In the genomic region with DNA sequence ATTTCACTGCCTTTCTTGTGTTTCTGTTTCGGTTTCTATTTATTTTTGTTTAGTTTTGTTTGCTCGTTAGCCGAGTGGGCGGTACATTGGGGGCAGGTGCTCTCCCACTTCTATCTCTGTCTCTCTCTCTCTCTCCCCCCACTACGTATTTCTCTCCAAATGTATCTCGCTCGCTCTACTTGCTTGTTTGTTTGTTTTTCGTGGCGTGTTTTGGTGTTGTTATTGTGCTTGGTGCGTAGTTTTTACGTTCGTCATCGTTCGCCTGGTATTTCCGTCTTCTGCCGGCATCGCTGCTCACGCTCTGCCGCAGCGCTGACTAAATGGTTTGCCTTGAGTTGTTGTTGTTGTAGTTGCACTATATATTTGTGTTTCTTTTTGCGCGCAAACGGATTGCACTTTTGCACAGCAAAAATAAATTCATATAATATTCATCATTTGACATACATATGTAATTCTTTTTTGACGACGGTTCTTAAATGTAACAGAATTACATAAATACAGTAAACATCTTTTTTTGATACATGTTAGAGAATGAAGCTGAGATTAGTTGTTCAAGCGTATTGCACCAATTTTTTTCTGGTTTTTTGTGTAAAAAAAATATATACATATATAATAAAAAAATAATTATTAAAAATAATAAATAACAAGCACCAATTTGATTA, we compare ENCODE assay signal across 4 fruit fly cellular contexts.
TF ChIP-seq lines count a peak whose summit lies in the region.

No protein-coding gene starts in this region.

- peak; percentile 20 for TF ChIP-seq CTCF in whole organism, embryonic (GFP tag; optimal IDR thresholded peaks at IDR 0.05; lab: Kevin White, UChicago)

TF ChIP-seq in whole organism, adult, 20 proteins besides CTCF, POLR2A, EP300 and RAD21:
- TF ChIP-seq CG1620 (GFP tag; optimal IDR thresholded peaks at IDR 0.05; lab: Kevin White, UChicago) (no peak), tj (GFP tag; optimal IDR thresholded peaks at IDR 0.05; lab: Kevin White, UChicago) (peak; percentile 12), CG5204 (GFP tag; optimal IDR thresholded peaks at IDR 0.05; lab: Kevin White, UChicago) (no peak), toe (GFP tag; optimal IDR thresholded peaks at IDR 0.05; lab: Kevin White, UChicago) (no peak), bab1 (GFP tag; optimal IDR thresholded peaks at IDR 0.05; lab: Kevin White, UChicago) (peak; percentile 24), cic (GFP tag; optimal IDR thresholded peaks at IDR 0.05; lab: Kevin White, UChicago) (peak; percentile 87), pad (GFP tag; optimal IDR thresholded peaks at IDR 0.05; lab: Kevin White, UChicago) (peak; percentile 39), Crg-1 (GFP tag; optimal IDR thresholded peaks at IDR 0.05; lab: Kevin White, UChicago) (no peak), cnc (optimal IDR thresholded peaks at IDR 0.05; lab: Kevin White, UChicago) (peak in 1 of 2 experiments; percentile 47), CG12768 (GFP tag; optimal IDR thresholded peaks at IDR 0.05; lab: Kevin White, UChicago) (peak; percentile 81), Hr96 (GFP tag; optimal IDR thresholded peaks at IDR 0.05; lab: Kevin White, UChicago) (no peak), Clk (GFP tag; optimal IDR thresholded peaks at IDR 0.05; lab: Kevin White, UChicago) (no peak), CG33017 (tag; optimal IDR thresholded peaks at IDR 0.05; lab: Kevin White, UChicago) (peak; percentile 28), CG14711 (tag; optimal IDR thresholded peaks at IDR 0.05; lab: Kevin White, UChicago) (no peak), CG7045 (GFP tag; optimal IDR thresholded peaks at IDR 0.05; lab: Kevin White, UChicago) (peak; percentile 1), Mnt (GFP tag; optimal IDR thresholded peaks at IDR 0.05; lab: Kevin White, UChicago) (peak; percentile 22), ovo (GFP tag; optimal IDR thresholded peaks at IDR 0.05; lab: Kevin White, UChicago) (no peak), CG11617 (GFP tag; optimal IDR thresholded peaks at IDR 0.05; lab: Kevin White, UChicago) (no peak), kay (GFP tag; lab: Kevin White, UChicago; ENCODE audit: borderline replicate concordance) (peak; percentile 94), CG7101 (tag; optimal IDR thresholded peaks at IDR 0.05; lab: Kevin White, UChicago) (peak; percentile 26)

TF ChIP-seq in whole organism, embryonic, 481 proteins besides CTCF, POLR2A, EP300 and RAD21 (continues in another document):
- TF ChIP-seq dan (GFP tag; IDR thresholded peaks at IDR 0.05; lab: Robert Waterston, UW) (no peak), CG6254 (GFP tag; optimal IDR thresholded peaks at IDR 0.05; lab: Kevin White, UChicago) (peak; percentile 13), CG3726 (GFP tag; IDR thresholded peaks at IDR 0.05; lab: Robert Waterston, UW) (no peak), gce (GFP tag; IDR thresholded peaks at IDR 0.05; lab: Robert Waterston, UW) (no peak), lmd (GFP tag; IDR thresholded peaks at IDR 0.05; lab: Robert Waterston, UW) (no peak), lov (optimal IDR thresholded peaks at IDR 0.05; lab: Kevin White, UChicago) (no peak), lov (GFP tag; IDR thresholded peaks at IDR 0.05; lab: Robert Waterston, UW) (no peak), CG14965 (GFP tag; optimal IDR thresholded peaks at IDR 0.05; lab: Kevin White, UChicago; ENCODE audit: borderline replicate concordance) (peak; percentile 7), CG30431 (GFP tag; optimal IDR thresholded peaks at IDR 0.05; lab: Kevin White, UChicago) (no peak), CG13296 (GFP tag; optimal IDR thresholded peaks at IDR 0.05; lab: Kevin White, UChicago) (peak; percentile 3), CG13424 (tag; optimal IDR thresholded peaks at IDR 0.05; lab: Kevin White, UChicago) (no peak), fru (optimal IDR thresholded peaks at IDR 0.05; lab: Kevin White, UChicago) (no peak), CG3163 (GFP tag; optimal IDR thresholded peaks at IDR 0.05; lab: Kevin White, UChicago) (peak; percentile 56), Camta (GFP tag; optimal IDR thresholded peaks at IDR 0.05; lab: Kevin White, UChicago) (no peak), CG31224 (GFP tag; IDR thresholded peaks at IDR 0.05; lab: Robert Waterston, UW) (peak; percentile 35; the same call in 1 of the 2 replicates), CG9797 (GFP tag; optimal IDR thresholded peaks at IDR 0.05; lab: Kevin White, UChicago) (no peak), CG8290 (GFP tag; optimal IDR thresholded peaks at IDR 0.05; lab: Kevin White, UChicago) (no peak), CG8290 (tag; optimal IDR thresholded peaks at IDR 0.05; lab: Kevin White, UChicago) (peak in 1 of 2 experiments; percentile 54), slp2 (GFP tag; optimal IDR thresholded peaks at IDR 0.05; lab: Kevin White, UChicago) (no peak), gcm (GFP tag; optimal IDR thresholded peaks at IDR 0.05; lab: Kevin White, UChicago) (peak; percentile 29), Mad (GFP tag; optimal IDR thresholded peaks at IDR 0.05; lab: Kevin White, UChicago) (no peak), TFAM (GFP tag; optimal IDR thresholded peaks at IDR 0.05; lab: Kevin White, UChicago) (no peak), Ets65A (GFP tag; lab: Kevin White, UChicago) (no peak)

TF ChIP-seq in whole organism, prepupa, 60 proteins besides CTCF, POLR2A, EP300 and RAD21 (continues in another document):
- TF ChIP-seq CG11294 (GFP tag; IDR thresholded peaks at IDR 0.05; lab: Robert Waterston, UW) = no peak; the same call in 1 of the 2 replicates
- TF ChIP-seq CG8319 (GFP tag; optimal IDR thresholded peaks at IDR 0.05; lab: Kevin White, UChicago) = no peak
- no peak for TF ChIP-seq OdsH (GFP tag; optimal IDR thresholded peaks at IDR 0.05; lab: Kevin White, UChicago)
- TF ChIP-seq CG4318 (GFP tag; optimal IDR thresholded peaks at IDR 0.05; lab: Kevin White, UChicago) = peak; percentile 5
- no peak for TF ChIP-seq acj6 (GFP tag; optimal IDR thresholded peaks at IDR 0.05; lab: Kevin White, UChicago)
- TF ChIP-seq achi (GFP tag; optimal IDR thresholded peaks at IDR 0.05; lab: Kevin White, UChicago) = no peak
- TF ChIP-seq esn (GFP tag; optimal IDR thresholded peaks at IDR 0.05; lab: Kevin White, UChicago) = no peak
- no peak for TF ChIP-seq net (GFP tag; optimal IDR thresholded peaks at IDR 0.05; lab: Kevin White, UChicago)
- peak; percentile 0 for TF ChIP-seq Ets96B (tag; optimal IDR thresholded peaks at IDR 0.05; lab: Kevin White, UChicago)
- TF ChIP-seq Gug (GFP tag; IDR thresholded peaks at IDR 0.05; lab: Robert Waterston, UW) = peak; percentile 19; the same call in 1 of the 2 replicates
- no peak for TF ChIP-seq salr (GFP tag; optimal IDR thresholded peaks at IDR 0.05; lab: Kevin White, UChicago)
- TF ChIP-seq Lpt (GFP tag; optimal IDR thresholded peaks at IDR 0.05; lab: Kevin White, UChicago) = no peak
- TF ChIP-seq CG10631 (GFP tag; optimal IDR thresholded peaks at IDR 0.05; lab: Kevin White, UChicago) = no peak
- TF ChIP-seq eg (GFP tag; IDR thresholded peaks at IDR 0.05; lab: Robert Waterston, UW) = peak; percentile 75; the same call in 2 of the 3 replicates
- peak; percentile 32 for TF ChIP-seq CG9139 (GFP tag; optimal IDR thresholded peaks at IDR 0.05; lab: Kevin White, UChicago)
- TF ChIP-seq fd59A (GFP tag; optimal IDR thresholded peaks at IDR 0.05; lab: Kevin White, UChicago) = no peak
- TF ChIP-seq CG31627 (GFP tag; optimal IDR thresholded peaks at IDR 0.05; lab: Kevin White, UChicago) = no peak
- TF ChIP-seq CG3032 (tag; optimal IDR thresholded peaks at IDR 0.05; lab: Kevin White, UChicago) = peak; percentile 18
- no peak for TF ChIP-seq topi (GFP tag; optimal IDR thresholded peaks at IDR 0.05; lab: Kevin White, UChicago)
- peak; percentile 50 for TF ChIP-seq CG1621 (tag; optimal IDR thresholded peaks at IDR 0.05; lab: Kevin White, UChicago)
- TF ChIP-seq dac (GFP tag; optimal IDR thresholded peaks at IDR 0.05; lab: Kevin White, UChicago) = peak; percentile 27
- TF ChIP-seq Hr4 (GFP tag; optimal IDR thresholded peaks at IDR 0.05; lab: Kevin White, UChicago) = peak; percentile 15
- TF ChIP-seq CG8119 (GFP tag; IDR thresholded peaks at IDR 0.05; lab: Robert Waterston, UW) = peak; percentile 73

TF ChIP-seq in whole organism, pupa, 21 proteins besides CTCF, POLR2A, EP300 and RAD21:
- TF ChIP-seq CG32121 (GFP tag; IDR thresholded peaks at IDR 0.05; lab: Robert Waterston, UW) (peak; percentile 68), CG15710 (tag; optimal IDR thresholded peaks at IDR 0.05; lab: Kevin White, UChicago) (no peak), CG10348 (GFP tag; IDR thresholded peaks at IDR 0.05; lab: Robert Waterston, UW) (no peak), CG8159 (tag; optimal IDR thresholded peaks at IDR 0.05; lab: Kevin White, UChicago) (peak; percentile 59), Pif1B (GFP tag; optimal IDR thresholded peaks at IDR 0.05; lab: Kevin White, UChicago) (peak; percentile 53), rn (GFP tag; IDR thresholded peaks at IDR 0.05; lab: Robert Waterston, UW) (no peak), CG17806 (tag; optimal IDR thresholded peaks at IDR 0.05; lab: Kevin White, UChicago) (peak; percentile 36), Snoo (tag; optimal IDR thresholded peaks at IDR 0.05; lab: Kevin White, UChicago) (no peak), CG8301 (tag; optimal IDR thresholded peaks at IDR 0.05; lab: Kevin White, UChicago) (peak; percentile 19), CG12605 (GFP tag; IDR thresholded peaks at IDR 0.05; lab: Robert Waterston, UW) (peak; percentile 84), CG9948 (tag; optimal IDR thresholded peaks at IDR 0.05; lab: Kevin White, UChicago) (peak; percentile 42), CG13204 (GFP tag; optimal IDR thresholded peaks at IDR 0.05; lab: Kevin White, UChicago) (peak; percentile 40), EcR (GFP tag; optimal IDR thresholded peaks at IDR 0.05; lab: Kevin White, UChicago) (peak; percentile 20), CG4496 (GFP tag; IDR thresholded peaks at IDR 0.05; lab: Robert Waterston, UW) (peak; percentile 76), Ets98B (GFP tag; IDR thresholded peaks at IDR 0.05; lab: Robert Waterston, UW) (peak; percentile 77), CG14655 (GFP tag; optimal IDR thresholded peaks at IDR 0.05; lab: Kevin White, UChicago) (peak; percentile 51), D1 (tag; optimal IDR thresholded peaks at IDR 0.05; lab: Kevin White, UChicago) (no peak), gl (tag; optimal IDR thresholded peaks at IDR 0.05; lab: Kevin White, UChicago) (peak; percentile 49), fd96Ca (GFP tag; IDR thresholded peaks at IDR 0.05; lab: Robert Waterston, UW) (peak; percentile 88), Pif1A (GFP tag; optimal IDR thresholded peaks at IDR 0.05; lab: Kevin White, UChicago) (no peak), CG34367 (tag; optimal IDR thresholded peaks at IDR 0.05; lab: Kevin White, UChicago) (no peak)
